Worm (Caenorhabditis elegans): ENCODE data around the gene kin-16.
"Not testable (repeated sequence)": the region's sequence is repeated elsewhere in the genome, so short reads cannot be mapped to it uniquely, and the experiment has no call there.

- TF ChIP-seq snpc-4 (GFP tag; optimal IDR thresholded peaks at IDR 0.05); snpc-4 (tag; optimal IDR thresholded peaks at IDR 0.05); B0336.3 (GFP tag; IDR thresholded peaks at IDR 0.05); ceh-100 (GFP tag; IDR thresholded peaks at IDR 0.05); ceh-40 (GFP tag; IDR thresholded peaks at IDR 0.05); aptf-2 (GFP tag; conservative IDR thresholded peaks at IDR 0.05); let-526 (GFP tag; IDR thresholded peaks at IDR 0.05); lir-1 (GFP tag; conservative IDR thresholded peaks at IDR 0.05); pbrm-1 (GFP tag; IDR thresholded peaks at IDR 0.05); dpff-1 (tag; optimal IDR thresholded peaks at IDR 0.05); ceh-27 (GFP tag; optimal IDR thresholded peaks at IDR 0.05); F57A8.1 (GFP tag; optimal IDR thresholded peaks at IDR 0.05); egrh-3 (GFP tag; IDR thresholded peaks at IDR 0.05); sea-2 (GFP tag; IDR thresholded peaks at IDR 0.05); dpl-1 (GFP tag; optimal IDR thresholded peaks at IDR 0.05): not testable (repeated sequence)
Observed at ce11 chrII:9461881-9462280, 26.0 kb upstream of the kin-16 start, which contains the start of gene chil-21.

All from whole organism, young adult.